Fruit fly (Drosophila melanogaster) whole organism, embryonic: Measurements from ENCODE around the gene Coq5.
A peak's percentile ranks its signal among the peaks of the same experiment; 100 is the strongest.

Source experiments
- Adf1 ChIP-seq: fragments of 200-800 bp; sonication (Bioruptor generic); IDR thresholded peaks from 2 replicates; pipeline ENCODE4 v1.3.6; 2022; ENCODE audit warnings: missing biosample characterization, missing genetic modification characterization
- CG10209 ChIP-seq: fragments of 200-800 bp; sonication (Bioruptor generic); optimal IDR thresholded peaks from 3 replicates; lab custom pipeline; 2017; ENCODE audit warnings: missing biosample characterization, mild to moderate bottlenecking, missing genetic modification characterization, missing genetic modification reagents
- CG10321 ChIP-seq: fragments of 200-800 bp; sonication (Bioruptor generic); IDR thresholded peaks from 2 replicates; pipeline ENCODE4 v1.3.6; 2022; ENCODE audit warnings: missing biosample characterization, missing genetic modification characterization
- CG11560 ChIP-seq: fragments of 200-800 bp; sonication (Bioruptor generic); IDR thresholded peaks from 3 replicates; pipeline ENCODE4 v1.3.6; 2022; ENCODE audit warnings: missing biosample characterization, missing genetic modification characterization
- CG12104 ChIP-seq: fragments of 200-800 bp; sonication (Bioruptor generic); optimal IDR thresholded peaks from 3 replicates; lab custom pipeline; 2016; ENCODE audit warnings: missing biosample characterization, missing genetic modification characterization
- CG14014 ChIP-seq: fragments of 200-800 bp; sonication (Bioruptor generic); IDR thresholded peaks from 2 replicates; pipeline ENCODE4 v1.3.6; 2022; ENCODE audit warnings: missing biosample characterization, missing genetic modification characterization
- CG1529 ChIP-seq: fragments of 200-800 bp; sonication (Bioruptor generic); optimal IDR thresholded peaks from 3 replicates; lab custom pipeline; 2018; ENCODE audit warnings: missing biosample characterization, missing genetic modification characterization
- CG16813 ChIP-seq: fragments of 200-800 bp; sonication (Bioruptor generic); IDR thresholded peaks from 3 replicates; pipeline ENCODE4 v1.3.6; 2022; ENCODE audit warnings: missing biosample characterization, missing genetic modification characterization; ENCODE audit not compliant: partially characterized antibody
- CG17328 ChIP-seq: fragments of 200-800 bp; sonication (Bioruptor generic); IDR thresholded peaks from 2 replicates; pipeline ENCODE4 v1.3.6; 2022; ENCODE audit warnings: missing biosample characterization, missing genetic modification characterization
- CG17568 ChIP-seq: fragments of 200-800 bp; sonication (Bioruptor generic); optimal IDR thresholded peaks from 2 replicates; lab custom pipeline; 2018; ENCODE audit warnings: missing biosample characterization, mild to moderate bottlenecking, missing genetic modification characterization, moderate library complexity
- CG31365 ChIP-seq: fragments of 200-800 bp; sonication (Bioruptor generic); optimal IDR thresholded peaks from 2 replicates; lab custom pipeline; 2018; ENCODE audit warnings: missing biosample characterization, mild to moderate bottlenecking, missing genetic modification characterization
- CG33213 ChIP-seq: fragments of 200-800 bp; sonication (Bioruptor generic); optimal IDR thresholded peaks from 3 replicates; lab custom pipeline; 2016; ENCODE audit warnings: missing biosample characterization, missing genetic modification characterization
- CG3847 ChIP-seq: fragments of 200-800 bp; sonication (Bioruptor generic); IDR thresholded peaks from 2 replicates; pipeline ENCODE4 v1.3.6; 2022; ENCODE audit warnings: missing biosample characterization, missing genetic modification characterization
- CG3995 ChIP-seq: fragments of 200-800 bp; sonication (Bioruptor generic); optimal IDR thresholded peaks from 3 replicates; lab custom pipeline; 2016; ENCODE audit warnings: missing biosample characterization, missing genetic modification characterization
- CG42726 ChIP-seq: fragments of 200-800 bp; sonication (Bioruptor generic); IDR thresholded peaks from 2 replicates; pipeline ENCODE4 v1.3.6; 2022; ENCODE audit warnings: missing biosample characterization, missing genetic modification characterization; ENCODE audit not compliant: partially characterized antibody
- CG5245 ChIP-seq: fragments of 200-800 bp; sonication (Bioruptor generic); optimal IDR thresholded peaks from 3 replicates; lab custom pipeline; 2016; ENCODE audit warnings: missing biosample characterization, missing genetic modification characterization
- CG6683 ChIP-seq: fragments of 200-800 bp; sonication (Bioruptor generic); optimal IDR thresholded peaks from 2 replicates; lab custom pipeline; 2017; ENCODE audit warnings: missing biosample characterization, mild to moderate bottlenecking, missing genetic modification characterization, missing genetic modification reagents
- CG9437 ChIP-seq: fragments of 200-800 bp; sonication (Bioruptor generic); optimal IDR thresholded peaks from 2 replicates; lab custom pipeline; 2018; ENCODE audit warnings: missing biosample characterization, mild to moderate bottlenecking, missing genetic modification characterization
- CG9797 ChIP-seq: fragments of 200-800 bp; sonication (Bioruptor generic); optimal IDR thresholded peaks from 3 replicates; lab custom pipeline; 2018; ENCODE audit warnings: missing biosample characterization, mild to moderate bottlenecking, missing genetic modification characterization
- Camta ChIP-seq: fragments of 200-800 bp; sonication (Bioruptor generic); optimal IDR thresholded peaks from 2 replicates; lab custom pipeline; 2016; ENCODE audit warnings: missing biosample characterization, missing genetic modification characterization
- ERR ChIP-seq: fragments of 200-800 bp; sonication (Bioruptor generic); optimal IDR thresholded peaks from 2 replicates; lab custom pipeline; 2016; ENCODE audit warnings: missing biosample characterization, missing genetic modification characterization
- Fer3 ChIP-seq: fragments of 200-800 bp; sonication (Bioruptor generic); optimal IDR thresholded peaks from 2 replicates; lab custom pipeline; 2018; ENCODE audit warnings: missing biosample characterization, mild to moderate bottlenecking, missing genetic modification characterization, moderate library complexity
- Kr ChIP-seq: fragments of 200-800 bp; sonication (Bioruptor generic); optimal IDR thresholded peaks from 2 replicates; lab custom pipeline; 2017; ENCODE audit warnings: missing biosample characterization, mild to moderate bottlenecking, missing genetic modification characterization
- MBD-R2 ChIP-seq: fragments of 200-800 bp; sonication (Bioruptor generic); IDR thresholded peaks from 2 replicates; pipeline ENCODE4 v1.3.6; 2022; ENCODE audit warnings: missing biosample characterization, missing genetic modification characterization
- Meics ChIP-seq: fragments of 200-800 bp; sonication (Bioruptor generic); optimal IDR thresholded peaks from 2 replicates; lab custom pipeline; 2017; ENCODE audit warnings: missing biosample characterization, mild to moderate bottlenecking, missing genetic modification characterization
- Nf-YC ChIP-seq: fragments of 200-800 bp; optimal IDR thresholded peaks from 3 replicates; lab custom pipeline; 2019; ENCODE audit warnings: missing biosample characterization, mild to moderate bottlenecking, missing genetic modification characterization, moderate library complexity
- Side ChIP-seq: fragments of 200-800 bp; sonication (Bioruptor generic); optimal IDR thresholded peaks from 2 replicates; lab custom pipeline; 2016; ENCODE audit warnings: missing biosample characterization, missing genetic modification characterization
- Sox100B ChIP-seq: fragments of 200-800 bp; sonication (Bioruptor generic); optimal IDR thresholded peaks from 3 replicates; lab custom pipeline; 2018; ENCODE audit warnings: missing biosample characterization, mild to moderate bottlenecking, missing genetic modification characterization
- amos ChIP-seq: fragments of 200-800 bp; sonication (Bioruptor generic); IDR thresholded peaks from 2 replicates; pipeline ENCODE4 v1.3.6; 2022; ENCODE audit warnings: missing biosample characterization, missing genetic modification characterization; ENCODE audit not compliant: partially characterized antibody
- ash1 ChIP-seq: fragments of 200-800 bp; sonication (Bioruptor generic); optimal IDR thresholded peaks from 2 replicates; lab custom pipeline; 2018; ENCODE audit warnings: missing biosample characterization, mild to moderate bottlenecking, missing genetic modification characterization
- caup ChIP-seq: fragments of 200-800 bp; sonication (Bioruptor generic); optimal IDR thresholded peaks from 3 replicates; lab custom pipeline; 2017; ENCODE audit warnings: missing biosample characterization, mild to moderate bottlenecking, missing genetic modification characterization, moderate library complexity; ENCODE audit not compliant: severe bottlenecking
- cg ChIP-seq: fragments of 200-800 bp; sonication (Bioruptor generic); optimal IDR thresholded peaks from 3 replicates; lab custom pipeline; 2019; ENCODE audit warnings: missing biosample characterization, mild to moderate bottlenecking, missing genetic modification characterization, moderate library complexity
- corto ChIP-seq: fragments of 200-800 bp; sonication (Bioruptor generic); optimal IDR thresholded peaks from 2 replicates; lab custom pipeline; 2016; ENCODE audit warnings: missing biosample characterization, mild to moderate bottlenecking, missing genetic modification characterization, moderate library complexity
- danr ChIP-seq: fragments of 200-800 bp; sonication (Bioruptor generic); IDR thresholded peaks from 2 replicates; pipeline ENCODE4 v1.3.6; 2022; ENCODE audit warnings: missing biosample characterization, missing genetic modification characterization
- dati ChIP-seq: fragments of 200-800 bp; sonication (Bioruptor generic); IDR thresholded peaks from 2 replicates; pipeline ENCODE4 v1.3.6; 2022; ENCODE audit warnings: missing biosample characterization, missing genetic modification characterization
- dm ChIP-seq: fragments of 200-800 bp; sonication (Bioruptor generic); optimal IDR thresholded peaks from 3 replicates; lab custom pipeline; 2016; ENCODE audit warnings: missing biosample characterization, missing genetic modification characterization
- eve ChIP-seq, 2 experiments: fragments of >200 bp; optimal IDR thresholded peaks; 2 replicates each; lab custom pipeline; 2017; ENCODE audit warnings: missing biosample characterization in 2 of 2, missing genetic modification characterization in 2 of 2
- gfzf ChIP-seq: fragments of 200-800 bp; sonication (Bioruptor generic); optimal IDR thresholded peaks from 2 replicates; lab custom pipeline; 2016; ENCODE audit warnings: missing biosample characterization, mild to moderate bottlenecking, missing genetic modification characterization, moderate library complexity
- grn ChIP-seq: fragments of 200-800 bp; sonication (Bioruptor generic); optimal IDR thresholded peaks from 3 replicates; lab custom pipeline; 2017; ENCODE audit warnings: missing biosample characterization, missing genetic modification characterization
- gt ChIP-seq: fragments of 200-800 bp; sonication (Bioruptor generic); IDR thresholded peaks from 2 replicates; pipeline ENCODE4 v1.3.6; 2022; ENCODE audit warnings: missing biosample characterization, missing genetic modification characterization
- kah ChIP-seq: fragments of 200-800 bp; sonication (Bioruptor generic); optimal IDR thresholded peaks from 2 replicates; lab custom pipeline; 2018; ENCODE audit warnings: missing biosample characterization, mild to moderate bottlenecking, missing genetic modification characterization
- ken ChIP-seq: fragments of 200-800 bp; sonication (Bioruptor generic); IDR thresholded peaks from 3 replicates; pipeline ENCODE4 v1.3.6; 2022; ENCODE audit warnings: missing biosample characterization, missing genetic modification characterization
- klu ChIP-seq: fragments of 200-800 bp; sonication (Bioruptor generic); IDR thresholded peaks from 2 replicates; pipeline ENCODE4 v1.3.6; 2022; ENCODE audit warnings: missing biosample characterization, missing genetic modification characterization
- mld ChIP-seq: fragments of 200-800 bp; sonication (Bioruptor generic); IDR thresholded peaks from 3 replicates; pipeline ENCODE4 v1.3.6; 2022; ENCODE audit warnings: missing biosample characterization, missing genetic modification characterization; ENCODE audit not compliant: partially characterized antibody
- nmo ChIP-seq: fragments of 200-800 bp; sonication (Bioruptor generic); optimal IDR thresholded peaks from 2 replicates; lab custom pipeline; 2018; ENCODE audit warnings: missing biosample characterization, mild to moderate bottlenecking, missing genetic modification characterization, moderate library complexity
- ro ChIP-seq: fragments of 200-800 bp; sonication (Bioruptor generic); IDR thresholded peaks from 2 replicates; pipeline ENCODE4 v1.3.6; 2022; ENCODE audit warnings: missing biosample characterization, missing genetic modification characterization
- sens-2 ChIP-seq: fragments of 200-800 bp; sonication (Bioruptor generic); IDR thresholded peaks from 2 replicates; pipeline ENCODE4 v1.3.6; 2022; ENCODE audit warnings: missing biosample characterization, missing genetic modification characterization
- sima ChIP-seq: fragments of 200-800 bp; sonication (Bioruptor generic); optimal IDR thresholded peaks from 2 replicates; lab custom pipeline; 2016; ENCODE audit warnings: missing biosample characterization, missing genetic modification characterization
- wek ChIP-seq: fragments of 200-800 bp; sonication (Bioruptor generic); optimal IDR thresholded peaks from 3 replicates; lab custom pipeline; 2018; ENCODE audit warnings: missing biosample characterization, mild to moderate bottlenecking, missing genetic modification characterization, moderate library complexity

Gene Coq5

DNA sequence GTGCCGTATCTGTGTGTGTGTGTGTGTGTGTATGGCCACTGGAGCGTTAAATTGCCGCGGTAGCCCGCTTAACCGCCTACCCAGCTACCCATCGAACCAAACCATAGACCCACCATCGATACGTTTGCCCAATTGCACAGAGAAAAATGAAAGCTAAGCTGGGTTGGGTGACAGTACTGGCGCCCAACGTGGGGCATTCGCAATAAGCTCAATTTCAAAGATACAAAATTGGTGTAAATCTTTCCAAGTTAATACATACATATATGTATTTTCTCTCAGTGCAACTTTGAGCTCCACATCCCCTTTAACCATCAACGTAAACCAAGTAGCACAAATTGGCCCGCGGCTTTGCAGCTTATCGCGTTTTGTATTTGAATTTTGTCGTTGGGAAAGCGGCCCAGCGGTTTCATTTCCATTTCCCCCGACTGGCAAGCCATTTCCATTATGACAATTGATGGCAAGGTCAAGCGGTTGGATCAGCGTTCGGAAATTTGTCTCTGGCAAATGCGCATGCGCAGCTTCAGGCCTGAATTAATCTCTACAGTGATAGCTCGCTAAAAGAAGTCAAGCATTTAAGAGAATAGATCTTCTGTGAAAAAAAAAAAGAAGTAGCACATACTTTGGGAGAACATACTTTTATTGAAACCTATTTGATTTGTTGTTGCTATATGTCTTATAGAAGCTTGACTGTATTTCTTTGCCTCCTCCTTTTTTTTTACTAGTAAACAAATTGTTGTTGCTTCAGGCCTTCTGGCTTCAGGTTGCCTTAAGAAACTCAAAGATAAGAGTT lies 38.2 kb upstream of the Coq5 start (continued):
- TF ChIP-seq CG9797 (no peak), cg (GFP tag; lab: Kevin White, UChicago) (peak; percentile 18), wek (GFP tag; lab: Kevin White, UChicago) (peak; percentile 42), Kr (GFP tag; lab: Kevin White, UChicago) (no peak), Side (GFP tag; lab: Kevin White, UChicago) (peak; percentile 56), corto (no peak), CG3995 (GFP tag; lab: Kevin White, UChicago) (no peak), ash1 (no peak), kah (peak; percentile 27), CG16813 (GFP tag; lab: Robert Waterston, UW) (no peak), CG9437 (GFP tag; lab: Kevin White, UChicago) (peak; percentile 46), grn (peak; percentile 17), sens-2 (peak; percentile 68), CG33213 (GFP tag; lab: Kevin White, UChicago) (no peak), Sox100B (peak; percentile 50), CG11560 (tag; lab: Robert Waterston, UW) (no peak; the same call in 2 of the 3 replicates), CG6683 (GFP tag; lab: Kevin White, UChicago) (peak; percentile 44), CG3847 (GFP tag; lab: Robert Waterston, UW) (peak; percentile 57), CG5245 (peak; percentile 64), CG1529 (GFP tag; lab: Kevin White, UChicago) (peak; percentile 53), nmo (GFP tag; lab: Kevin White, UChicago) (peak; percentile 49), CG12104 (GFP tag; lab: Kevin White, UChicago) (peak; percentile 18), Fer3 (tag; lab: Kevin White, UChicago) (peak; percentile 64), ro (GFP tag; lab: Robert Waterston, UW) (0 out of 2 replicates have a peak, but pooled peaks have one; percentile 36), CG42726 (GFP tag; lab: Robert Waterston, UW) (no peak), gt (GFP tag; lab: Robert Waterston, UW) (peak; percentile 47; the same call in 1 of the 2 replicates), mld (no peak), danr (peak; percentile 57; the same call in 1 of the 2 replicates), dati (GFP tag; lab: Robert Waterston, UW) (peak; percentile 72), caup (GFP tag; lab: Kevin White, UChicago) (peak; percentile 60), ERR (GFP tag; lab: Kevin White, UChicago) (peak; percentile 2), CG31365 (peak; percentile 19), eve (GFP tag; optimal IDR thresholded peaks at IDR 0.05; lab: Kevin White, UChicago) (peak in 1 of 2 experiments; percentile 87), Adf1 (no peak), Camta (GFP tag; lab: Kevin White, UChicago) (peak; percentile 66), Meics (peak; percentile 69), CG17568 (GFP tag; lab: Kevin White, UChicago) (peak; percentile 60), Nf-YC (tag; lab: Kevin White, UChicago) (peak; percentile 25), klu (GFP tag; lab: Robert Waterston, UW) (peak; percentile 42; the same call in 1 of the 2 replicates), amos (GFP tag; lab: Robert Waterston, UW) (no peak), sima (no peak), CG14014 (peak; percentile 74), dm (GFP tag; lab: Kevin White, UChicago) (peak; percentile 44), gfzf (GFP tag; lab: Kevin White, UChicago) (no peak), CG10209 (peak; percentile 72), CG10321 (GFP tag; lab: Robert Waterston, UW) (peak; percentile 34; the same call in 1 of the 2 replicates), MBD-R2 (peak; percentile 41; the same call in 1 of the 2 replicates), CG17328 (GFP tag; lab: Robert Waterston, UW) (peak; percentile 80), ken (GFP tag; lab: Robert Waterston, UW) (peak; percentile 82)
